Fruit fly (Drosophila melanogaster) whole organism: ENCODE measurements around the gene Alh.

ENCODE experiments used
- Dll ChIP-seq: fragments of >200 bp; optimal IDR thresholded peaks from 2 replicates; lab custom pipeline; 2017
- usp ChIP-seq: fragments of >200 bp; optimal IDR thresholded peaks from 2 replicates; lab custom pipeline; 2017; ENCODE audit warnings: missing biosample characterization, missing genetic modification characterization, mixed read lengths

DNA sequence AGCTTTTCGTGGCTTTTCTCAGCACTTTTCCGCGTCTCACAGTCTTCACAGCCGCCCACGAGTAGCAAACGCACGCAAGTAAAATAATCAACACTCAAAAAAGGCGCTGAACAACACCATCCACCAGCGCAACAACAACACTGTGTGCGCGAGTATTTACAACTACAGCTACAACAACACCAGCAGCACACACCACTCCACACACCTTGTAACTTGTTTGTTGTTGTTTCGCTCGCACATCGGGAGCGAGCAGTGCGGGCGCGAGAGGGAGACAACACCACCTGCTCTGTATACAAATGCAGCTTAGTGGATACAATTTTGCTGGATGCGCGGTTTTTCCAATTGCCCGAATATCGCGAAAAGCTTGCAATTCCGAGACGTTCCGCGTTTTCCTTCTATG lies 286 bp downstream of the Alh start:
- TF ChIP-seq usp (GFP tag; lab: Kevin White, UChicago), result no peak
- TF ChIP-seq Dll (lab: Kevin White, UChicago), result no peak
